Fruit fly (Drosophila melanogaster) whole organism, prepupa: ENCODE data around the gene akirin.

Experiments
- CG10631 ChIP-seq: fragments of 200-800 bp; sonication (Bioruptor generic); optimal IDR thresholded peaks from 2 replicates; lab custom pipeline; 2016; ENCODE audit warnings: missing biosample characterization, missing genetic modification characterization
- CG10669 ChIP-seq: fragments of 200-800 bp; sonication (Bioruptor generic); optimal IDR thresholded peaks from 3 replicates; lab custom pipeline; 2018; ENCODE audit warnings: missing biosample characterization, mild to moderate bottlenecking, missing genetic modification characterization, moderate library complexity
- CG11762 ChIP-seq: fragments of 200-800 bp; sonication (Bioruptor generic); optimal IDR thresholded peaks from 3 replicates; lab custom pipeline; 2016; ENCODE audit warnings: missing biosample characterization, missing genetic modification characterization; ENCODE audit not compliant: insufficient read depth
- CG15336 ChIP-seq: fragments of 200-800 bp; sonication (Bioruptor generic); IDR thresholded peaks from 2 replicates; pipeline ENCODE4 v1.3.6; 2022; ENCODE audit warnings: missing biosample characterization, missing genetic modification characterization
- CG16779 ChIP-seq: fragments of 200-800 bp; sonication (Bioruptor generic); optimal IDR thresholded peaks from 3 replicates; lab custom pipeline; 2017; ENCODE audit warnings: missing biosample characterization, mild to moderate bottlenecking, missing genetic modification characterization
- CG32006 ChIP-seq: fragments of 200-800 bp; sonication (Bioruptor generic); optimal IDR thresholded peaks from 3 replicates; lab custom pipeline; 2017; ENCODE audit warnings: missing biosample characterization, mild to moderate bottlenecking, missing genetic modification characterization
- CG3919 ChIP-seq: fragments of 200-800 bp; sonication (Bioruptor generic); optimal IDR thresholded peaks from 3 replicates; lab custom pipeline; 2016; ENCODE audit warnings: missing biosample characterization, missing genetic modification characterization
- CG4318 ChIP-seq: fragments of 200-800 bp; sonication (Bioruptor generic); optimal IDR thresholded peaks from 3 replicates; lab custom pipeline; 2017; ENCODE audit warnings: missing biosample characterization, mild to moderate bottlenecking, missing genetic modification characterization
- CG6163 ChIP-seq: fragments of 200-800 bp; sonication (Bioruptor generic); IDR thresholded peaks from 3 replicates; pipeline ENCODE4 v1.3.6; 2022; ENCODE audit warnings: missing biosample characterization, missing genetic modification characterization
- CG6792 ChIP-seq: fragments of 200-800 bp; sonication (Bioruptor generic); optimal IDR thresholded peaks from 3 replicates; lab custom pipeline; 2016; ENCODE audit warnings: missing biosample characterization, missing genetic modification characterization
- CG6808 ChIP-seq: fragments of 200-800 bp; sonication (Bioruptor generic); optimal IDR thresholded peaks from 3 replicates; lab custom pipeline; 2017; ENCODE audit warnings: missing biosample characterization, missing genetic modification characterization, mild to moderate bottlenecking, moderate library complexity, missing genetic modification reagents
- CG6854 ChIP-seq: fragments of 200-800 bp; sonication (Bioruptor generic); optimal IDR thresholded peaks from 2 replicates; lab custom pipeline; 2017; ENCODE audit warnings: missing biosample characterization, mild to moderate bottlenecking, missing genetic modification characterization
- CG7368 ChIP-seq: fragments of 200-800 bp; sonication (Bioruptor generic); optimal IDR thresholded peaks from 3 replicates; lab custom pipeline; 2016; ENCODE audit warnings: missing biosample characterization, missing genetic modification characterization
- CG8319 ChIP-seq: fragments of 200-800 bp; sonication (Bioruptor generic); optimal IDR thresholded peaks from 3 replicates; lab custom pipeline; 2016; ENCODE audit warnings: missing biosample characterization, missing genetic modification characterization
- CG9139 ChIP-seq: fragments of 200-800 bp; sonication (Bioruptor generic); optimal IDR thresholded peaks from 3 replicates; lab custom pipeline; 2017; ENCODE audit warnings: missing biosample characterization, mild to moderate bottlenecking, missing genetic modification characterization
- Eip78C ChIP-seq: fragments of 200-800 bp; sonication (Bioruptor generic); peaks from one replicate; lab custom pipeline; 2016; ENCODE audit warnings: missing biosample characterization, missing genetic modification characterization
- Ets96B ChIP-seq: fragments of 200-800 bp; optimal IDR thresholded peaks from 2 replicates; lab custom pipeline; 2019; ENCODE audit warnings: missing biosample characterization, mild to moderate bottlenecking, missing genetic modification characterization, moderate library complexity
- Gug ChIP-seq: fragments of 200-800 bp; sonication (Bioruptor generic); IDR thresholded peaks from 2 replicates; pipeline ENCODE4 v1.3.6; 2022; ENCODE audit warnings: missing biosample characterization, missing genetic modification characterization
- Hr38 ChIP-seq: sonication (Bioruptor generic); optimal IDR thresholded peaks from 2 replicates; lab custom pipeline; 2016; ENCODE audit warnings: missing biosample characterization, missing genetic modification characterization
- Hr39 ChIP-seq: fragments of 200-800 bp; sonication (Bioruptor generic); optimal IDR thresholded peaks from 2 replicates; lab custom pipeline; 2016; ENCODE audit warnings: missing biosample characterization, missing genetic modification characterization
- Hr4 ChIP-seq: fragments of 200-800 bp; sonication (Bioruptor generic); optimal IDR thresholded peaks from 3 replicates; lab custom pipeline; 2016; ENCODE audit warnings: missing biosample characterization, missing genetic modification characterization
- OdsH ChIP-seq: fragments of 200-800 bp; sonication (Bioruptor generic); optimal IDR thresholded peaks from 3 replicates; lab custom pipeline; 2016; ENCODE audit warnings: missing biosample characterization, missing genetic modification characterization
- Smox ChIP-seq: fragments of 200-800 bp; sonication (Bioruptor generic); optimal IDR thresholded peaks from 3 replicates; lab custom pipeline; 2016; ENCODE audit warnings: missing biosample characterization, missing genetic modification characterization
- dac ChIP-seq: fragments of 200-800 bp; sonication (Bioruptor generic); optimal IDR thresholded peaks from 2 replicates; lab custom pipeline; 2017; ENCODE audit warnings: missing biosample characterization, mild to moderate bottlenecking, missing genetic modification characterization
- dsx ChIP-seq: fragments of 200-800 bp; optimal IDR thresholded peaks from 3 replicates; lab custom pipeline; 2019; ENCODE audit warnings: missing biosample characterization, mild to moderate bottlenecking, missing genetic modification characterization, moderate library complexity; ENCODE audit not compliant: poor library complexity, severe bottlenecking
- eg ChIP-seq: fragments of 200-800 bp; sonication (Bioruptor generic); IDR thresholded peaks from 3 replicates; pipeline ENCODE4 v1.3.6; 2022; ENCODE audit warnings: missing biosample characterization, missing genetic modification characterization
- fd59A ChIP-seq: fragments of 200-800 bp; sonication (Bioruptor generic); optimal IDR thresholded peaks from 2 replicates; lab custom pipeline; 2017; ENCODE audit warnings: missing biosample characterization, mild to moderate bottlenecking, missing genetic modification characterization, missing genetic modification reagents
- fd85E ChIP-seq: fragments of 200-800 bp; sonication (Bioruptor generic); optimal IDR thresholded peaks from 3 replicates; lab custom pipeline; 2016; ENCODE audit warnings: missing biosample characterization, missing genetic modification characterization
- fkh ChIP-seq: fragments of 200-800 bp; sonication (Bioruptor generic); optimal IDR thresholded peaks from 3 replicates; lab custom pipeline; 2017; ENCODE audit warnings: missing biosample characterization, mild to moderate bottlenecking, missing genetic modification characterization, moderate library complexity
- lz ChIP-seq: fragments of 200-800 bp; sonication (Bioruptor generic); optimal IDR thresholded peaks from 3 replicates; lab custom pipeline; 2016; ENCODE audit warnings: missing biosample characterization, missing genetic modification characterization
- net ChIP-seq: fragments of 200-800 bp; sonication (Bioruptor generic); optimal IDR thresholded peaks from 3 replicates; lab custom pipeline; 2016; ENCODE audit warnings: missing biosample characterization, missing genetic modification characterization
- salr ChIP-seq, 2 experiments: fragments of 200-800 bp; sonication (Bioruptor generic); optimal IDR thresholded peaks; 3 replicates each; lab custom pipeline; 2016 to 2018; ENCODE audit warnings: missing biosample characterization in 2 of 2, missing genetic modification characterization in 2 of 2, mild to moderate bottlenecking in 1 of 2
- svp ChIP-seq: fragments of 200-800 bp; sonication (Bioruptor generic); peaks from one replicate; lab custom pipeline; 2016; ENCODE audit warnings: missing biosample characterization, missing genetic modification characterization

Gene akirin

dm6 chr3L:7397979-7398378 lies 28.3 kb downstream of the akirin start, which contains the start of gene CG8562:
CG8562 (plus strand) TSS chr3L:7398285.
- TF ChIP-seq Hr38 (GFP tag; lab: Kevin White, UChicago) (no peak), CG10631 (no peak), CG10669 (GFP tag; lab: Kevin White, UChicago) (no peak)

- TF ChIP-seq CG9139 (GFP tag; lab: Kevin White, UChicago) (no peak), net (GFP tag; lab: Kevin White, UChicago) (no peak), CG6808 (no peak), svp (GFP tag; lab: Kevin White, UChicago) (no peak), CG6854 (GFP tag; lab: Kevin White, UChicago) (no peak), fd85E (GFP tag; lab: Kevin White, UChicago) (no peak), Smox (GFP tag; lab: Kevin White, UChicago) (no peak)
Observed at dm6 chr3L:7399770-7400169, 30.1 kb downstream of the akirin start, which contains the start of gene CG18417. CG18417 (plus strand) TSS chr3L:7400070.

- TF ChIP-seq fd59A (no peak), dac (GFP tag; lab: Kevin White, UChicago) (no peak), CG10669 (GFP tag; lab: Kevin White, UChicago) (no peak), Eip78C (GFP tag; lab: Kevin White, UChicago) (no peak), CG3919 (GFP tag; lab: Kevin White, UChicago) (no peak), CG8319 (GFP tag; lab: Kevin White, UChicago) (no peak), CG16779 (no peak), Smox (GFP tag; lab: Kevin White, UChicago) (no peak), fkh (no peak), CG4318 (GFP tag; lab: Kevin White, UChicago) (no peak), Hr39 (no peak), lz (GFP tag; lab: Kevin White, UChicago) (no peak), Ets96B (tag; lab: Kevin White, UChicago) (no peak), CG10631 (no peak), net (GFP tag; lab: Kevin White, UChicago) (no peak), CG6792 (GFP tag; lab: Kevin White, UChicago) (no peak), OdsH (GFP tag; lab: Kevin White, UChicago) (no peak), CG7368 (no peak), CG32006 (GFP tag; lab: Kevin White, UChicago) (no peak), svp (GFP tag; lab: Kevin White, UChicago) (no peak)
Observed at dm6 chr3L:7401972-7402371, 32.3 kb downstream of the akirin start.

dm6 chr3L:7404081-7404480 lies 34.4 kb downstream of the akirin start, which contains the start of gene CG8560:
CG8560 (minus strand) TSS chr3L:7404181.
- TF ChIP-seq OdsH (GFP tag; lab: Kevin White, UChicago) (no peak), CG6854 (GFP tag; lab: Kevin White, UChicago) (no peak), CG15336 (GFP tag; lab: Robert Waterston, UW) (no peak), CG11762 (GFP tag; lab: Kevin White, UChicago) (no peak), Hr4 (GFP tag; lab: Kevin White, UChicago) (no peak), fd85E (GFP tag; lab: Kevin White, UChicago) (no peak), CG6163 (GFP tag; lab: Robert Waterston, UW) (no peak), Gug (GFP tag; lab: Robert Waterston, UW) (no peak), dsx (GFP tag; lab: Kevin White, UChicago) (no peak)

- TF ChIP-seq salr (GFP tag; optimal IDR thresholded peaks at IDR 0.05; lab: Kevin White, UChicago) (no peak), CG4318 (GFP tag; lab: Kevin White, UChicago) (no peak), eg (GFP tag; lab: Robert Waterston, UW) (0 out of 3 replicates have a peak, but pooled peaks have one; percentile 16)
Observed at dm6 chr3L:7422578-7422977, 52.9 kb downstream of the akirin start.
